Fruit fly (Drosophila melanogaster) whole organism, embryonic: ENCODE results near the gene Polr1B.
A peak's percentile ranks its signal among the peaks of the same experiment; 100 is the strongest.

Experiments used
- CG11093 ChIP-seq: fragments of 200-800 bp; sonication (Bioruptor generic); IDR thresholded peaks from 3 replicates; pipeline ENCODE4 v1.3.6; 2022; ENCODE audit warnings: missing biosample characterization, missing genetic modification characterization
- CG11247 ChIP-seq: fragments of 200-800 bp; sonication (Bioruptor generic); IDR thresholded peaks from 2 replicates; pipeline ENCODE4 v1.3.6; 2022; ENCODE audit warnings: missing biosample characterization, missing genetic modification characterization
- CG11398 ChIP-seq: fragments of 200-800 bp; sonication (Bioruptor generic); optimal IDR thresholded peaks from 2 replicates; lab custom pipeline; 2016; ENCODE audit warnings: missing biosample characterization, missing genetic modification characterization
- CG11456 ChIP-seq: fragments of 200-800 bp; sonication (Bioruptor generic); IDR thresholded peaks from 3 replicates; pipeline ENCODE4 v1.3.6; 2022; ENCODE audit warnings: missing biosample characterization, missing genetic modification characterization
- CG12744 ChIP-seq: fragments of 200-800 bp; sonication (Bioruptor generic); optimal IDR thresholded peaks from 2 replicates; lab custom pipeline; 2016; ENCODE audit warnings: missing biosample characterization, missing genetic modification characterization
- CG13424 ChIP-seq: fragments of 200-800 bp; sonication (Bioruptor generic); optimal IDR thresholded peaks from 2 replicates; lab custom pipeline; 2019; ENCODE audit warnings: missing biosample characterization, mild to moderate bottlenecking, missing genetic modification characterization, moderate library complexity
- CG17359 ChIP-seq: fragments of 200-800 bp; sonication (Bioruptor generic); optimal IDR thresholded peaks from 3 replicates; lab custom pipeline; 2018; ENCODE audit warnings: missing biosample characterization, mild to moderate bottlenecking, missing genetic modification characterization, moderate library complexity
- CG1792 ChIP-seq: fragments of 200-800 bp; sonication (Bioruptor generic); optimal IDR thresholded peaks from 2 replicates; lab custom pipeline; 2016; ENCODE audit warnings: missing biosample characterization, missing genetic modification characterization
- CG31365 ChIP-seq: fragments of 200-800 bp; sonication (Bioruptor generic); optimal IDR thresholded peaks from 2 replicates; lab custom pipeline; 2018; ENCODE audit warnings: missing biosample characterization, mild to moderate bottlenecking, missing genetic modification characterization
- CG3281 ChIP-seq: fragments of 200-800 bp; sonication (Bioruptor generic); optimal IDR thresholded peaks from 3 replicates; lab custom pipeline; 2017; ENCODE audit warnings: missing biosample characterization, mild to moderate bottlenecking, missing genetic modification characterization
- CG3726 ChIP-seq: fragments of 200-800 bp; sonication (Bioruptor generic); IDR thresholded peaks from 3 replicates; pipeline ENCODE4, ENCODE4 v1.3.6; 2022; ENCODE audit warnings: missing biosample characterization, missing genetic modification characterization
- CG4424 ChIP-seq: fragments of 200-800 bp; sonication (Bioruptor generic); optimal IDR thresholded peaks from 3 replicates; lab custom pipeline; 2016; ENCODE audit warnings: missing biosample characterization, missing genetic modification characterization
- CG4730 ChIP-seq: fragments of 200-800 bp; sonication (Bioruptor generic); IDR thresholded peaks from 2 replicates; pipeline ENCODE4 v1.3.6; 2022; ENCODE audit warnings: missing biosample characterization, missing genetic modification characterization
- CG6272 ChIP-seq: fragments of 200-800 bp; sonication (Bioruptor generic); IDR thresholded peaks from 2 replicates; pipeline ENCODE4 v1.3.6; 2022; ENCODE audit warnings: missing biosample characterization, missing genetic modification characterization
- CG7556 ChIP-seq: fragments of 200-800 bp; sonication (Bioruptor generic); optimal IDR thresholded peaks from 2 replicates; lab custom pipeline; 2017; ENCODE audit warnings: missing biosample characterization, mild to moderate bottlenecking, missing genetic modification characterization
- CG8089 ChIP-seq: fragments of 200-800 bp; sonication (Bioruptor generic); optimal IDR thresholded peaks from 3 replicates; lab custom pipeline; 2016; ENCODE audit warnings: missing biosample characterization, missing genetic modification characterization
- CG8388 ChIP-seq: fragments of 200-800 bp; sonication (Bioruptor generic); optimal IDR thresholded peaks from 2 replicates; lab custom pipeline; 2019; ENCODE audit warnings: missing biosample characterization, mild to moderate bottlenecking, missing genetic modification characterization, moderate library complexity
- CG8944 ChIP-seq: fragments of 200-800 bp; sonication (Bioruptor generic); optimal IDR thresholded peaks from 3 replicates; lab custom pipeline; 2016; ENCODE audit warnings: missing biosample characterization, missing genetic modification characterization
- CG9876 ChIP-seq: fragments of 200-800 bp; sonication (Bioruptor generic); optimal IDR thresholded peaks from 2 replicates; lab custom pipeline; 2016; ENCODE audit warnings: missing biosample characterization, missing genetic modification characterization
- Dfd ChIP-seq, 2 experiments: fragments of >200 bp; optimal IDR thresholded peaks; 2 replicates each; lab custom pipeline; 2017; ENCODE audit warnings: missing biosample characterization in 2 of 2, missing genetic modification characterization in 2 of 2
- Drgx ChIP-seq: fragments of 200-800 bp; sonication (Bioruptor generic); IDR thresholded peaks from 2 replicates; pipeline ENCODE4 v1.3.6; 2022; ENCODE audit warnings: missing biosample characterization, missing genetic modification characterization
- Ets65A ChIP-seq: fragments of 200-800 bp; sonication (Bioruptor generic); peaks from one replicate; lab custom pipeline; 2016; ENCODE audit warnings: missing biosample characterization, missing genetic modification characterization
- HLH54F ChIP-seq: fragments of 200-800 bp; sonication (Bioruptor generic); optimal IDR thresholded peaks from 3 replicates; lab custom pipeline; 2016; ENCODE audit warnings: missing biosample characterization, missing genetic modification characterization
- Hmx ChIP-seq: fragments of 200-800 bp; sonication (Bioruptor generic); optimal IDR thresholded peaks from 2 replicates; lab custom pipeline; 2016; ENCODE audit warnings: missing biosample characterization, missing genetic modification characterization
- Hr3 ChIP-seq: fragments of 200-800 bp; sonication (Bioruptor generic); optimal IDR thresholded peaks from 3 replicates; lab custom pipeline; 2016; ENCODE audit warnings: missing biosample characterization, missing genetic modification characterization
- NFAT ChIP-seq: fragments of 200-800 bp; sonication (Bioruptor generic); IDR thresholded peaks from 2 replicates; pipeline ENCODE4 v1.3.6; 2022; ENCODE audit warnings: missing biosample characterization, missing genetic modification characterization
- Nf-YA ChIP-seq: fragments of 200-800 bp; sonication (Bioruptor generic); IDR thresholded peaks from 2 replicates; pipeline ENCODE4 v1.3.6; 2022; ENCODE audit warnings: missing biosample characterization, missing genetic modification characterization
- NfI ChIP-seq: fragments of 200-800 bp; sonication (Bioruptor generic); optimal IDR thresholded peaks from 3 replicates; lab custom pipeline; 2018; ENCODE audit warnings: missing biosample characterization, mild to moderate bottlenecking, missing genetic modification characterization, moderate library complexity
- Usf ChIP-seq: fragments of 200-800 bp; sonication (Bioruptor generic); optimal IDR thresholded peaks from 2 replicates; lab custom pipeline; 2017; ENCODE audit warnings: missing genotype, missing biosample characterization, missing genetic modification characterization
- al ChIP-seq: fragments of 200-800 bp; sonication (Bioruptor generic); IDR thresholded peaks from 2 replicates; pipeline ENCODE4 v1.3.6; 2022; ENCODE audit warnings: missing biosample characterization, missing genetic modification characterization
- amos ChIP-seq: fragments of 200-800 bp; sonication (Bioruptor generic); IDR thresholded peaks from 2 replicates; pipeline ENCODE4 v1.3.6; 2022; ENCODE audit warnings: missing biosample characterization, missing genetic modification characterization; ENCODE audit not compliant: partially characterized antibody
- bowl ChIP-seq: fragments of 200-800 bp; sonication (Bioruptor generic); IDR thresholded peaks from 2 replicates; pipeline ENCODE4 v1.3.6; 2022; ENCODE audit warnings: missing biosample characterization, missing genetic modification characterization
- btn ChIP-seq: fragments of 200-800 bp; sonication (Bioruptor generic); optimal IDR thresholded peaks from 2 replicates; lab custom pipeline; 2016; ENCODE audit warnings: missing biosample characterization, missing genetic modification characterization
- cg ChIP-seq: fragments of 200-800 bp; sonication (Bioruptor generic); optimal IDR thresholded peaks from 3 replicates; lab custom pipeline; 2019; ENCODE audit warnings: missing biosample characterization, mild to moderate bottlenecking, missing genetic modification characterization, moderate library complexity
- chif ChIP-seq, 2 experiments: fragments of 200-800 bp; sonication (Bioruptor generic); optimal IDR thresholded peaks; 3 replicates each; lab custom pipeline; 2016; ENCODE audit warnings: missing biosample characterization in 2 of 2, missing genetic modification characterization in 2 of 2
- chm ChIP-seq: fragments of 200-800 bp; sonication (Bioruptor generic); IDR thresholded peaks from 2 replicates; pipeline ENCODE4 v1.3.6; 2022; ENCODE audit warnings: missing biosample characterization, missing genetic modification characterization
- ci ChIP-seq: fragments of 200-800 bp; sonication (Bioruptor generic); IDR thresholded peaks from 3 replicates; pipeline ENCODE4 v1.3.6; 2022; ENCODE audit warnings: missing biosample characterization, missing genetic modification characterization
- dmrt99B ChIP-seq: fragments of 200-800 bp; sonication (Bioruptor generic); optimal IDR thresholded peaks from 2 replicates; lab custom pipeline; 2018; ENCODE audit warnings: missing biosample characterization, mild to moderate bottlenecking, missing genetic modification characterization, moderate library complexity
- dysf ChIP-seq: fragments of 200-800 bp; sonication (Bioruptor generic); IDR thresholded peaks from 3 replicates; pipeline ENCODE4 v1.3.6; 2022; ENCODE audit warnings: missing biosample characterization, missing genetic modification characterization
- gfzf ChIP-seq: fragments of 200-800 bp; sonication (Bioruptor generic); optimal IDR thresholded peaks from 2 replicates; lab custom pipeline; 2016; ENCODE audit warnings: missing biosample characterization, mild to moderate bottlenecking, missing genetic modification characterization, moderate library complexity
- gt ChIP-seq: fragments of 200-800 bp; sonication (Bioruptor generic); IDR thresholded peaks from 2 replicates; pipeline ENCODE4 v1.3.6; 2022; ENCODE audit warnings: missing biosample characterization, missing genetic modification characterization
- ind ChIP-seq: fragments of 200-800 bp; sonication (Bioruptor generic); optimal IDR thresholded peaks from 3 replicates; lab custom pipeline; 2016; ENCODE audit warnings: missing biosample characterization, missing genetic modification characterization
- lilli ChIP-seq: fragments of 200-800 bp; sonication (Bioruptor generic); optimal IDR thresholded peaks from 3 replicates; lab custom pipeline; 2016; ENCODE audit warnings: missing biosample characterization, missing genetic modification characterization
- pho ChIP-seq: fragments of 200-800 bp; sonication (Bioruptor generic); optimal IDR thresholded peaks from 2 replicates; lab custom pipeline; 2016; ENCODE audit warnings: missing biosample characterization, missing genetic modification characterization
- sd ChIP-seq: fragments of 200-800 bp; sonication (Bioruptor generic); optimal IDR thresholded peaks from 3 replicates; lab custom pipeline; 2018; ENCODE audit warnings: missing biosample characterization, mild to moderate bottlenecking, missing genetic modification characterization, moderate library complexity
- shn ChIP-seq: fragments of 200-800 bp; sonication (Bioruptor generic); optimal IDR thresholded peaks from 3 replicates; lab custom pipeline; 2016; ENCODE audit warnings: missing biosample characterization, missing genetic modification characterization
- slp2 ChIP-seq: fragments of 200-800 bp; sonication (Bioruptor generic); optimal IDR thresholded peaks from 2 replicates; lab custom pipeline; 2016; ENCODE audit warnings: missing biosample characterization, missing genetic modification characterization
- sqz ChIP-seq: fragments of 200-800 bp; sonication (Bioruptor generic); optimal IDR thresholded peaks from 3 replicates; lab custom pipeline; 2018; ENCODE audit warnings: missing biosample characterization, mild to moderate bottlenecking, missing genetic modification characterization
- ssp ChIP-seq: fragments of 200-800 bp; sonication (Bioruptor generic); IDR thresholded peaks from 2 replicates; pipeline ENCODE4 v1.3.6; 2022; ENCODE audit warnings: missing biosample characterization, missing genetic modification characterization
- z ChIP-seq: fragments of 200-800 bp; sonication (Bioruptor generic); IDR thresholded peaks from 3 replicates; pipeline ENCODE4 v1.3.6; 2022; ENCODE audit warnings: missing biosample characterization, missing genetic modification characterization

The Polr1B gene

DNA sequence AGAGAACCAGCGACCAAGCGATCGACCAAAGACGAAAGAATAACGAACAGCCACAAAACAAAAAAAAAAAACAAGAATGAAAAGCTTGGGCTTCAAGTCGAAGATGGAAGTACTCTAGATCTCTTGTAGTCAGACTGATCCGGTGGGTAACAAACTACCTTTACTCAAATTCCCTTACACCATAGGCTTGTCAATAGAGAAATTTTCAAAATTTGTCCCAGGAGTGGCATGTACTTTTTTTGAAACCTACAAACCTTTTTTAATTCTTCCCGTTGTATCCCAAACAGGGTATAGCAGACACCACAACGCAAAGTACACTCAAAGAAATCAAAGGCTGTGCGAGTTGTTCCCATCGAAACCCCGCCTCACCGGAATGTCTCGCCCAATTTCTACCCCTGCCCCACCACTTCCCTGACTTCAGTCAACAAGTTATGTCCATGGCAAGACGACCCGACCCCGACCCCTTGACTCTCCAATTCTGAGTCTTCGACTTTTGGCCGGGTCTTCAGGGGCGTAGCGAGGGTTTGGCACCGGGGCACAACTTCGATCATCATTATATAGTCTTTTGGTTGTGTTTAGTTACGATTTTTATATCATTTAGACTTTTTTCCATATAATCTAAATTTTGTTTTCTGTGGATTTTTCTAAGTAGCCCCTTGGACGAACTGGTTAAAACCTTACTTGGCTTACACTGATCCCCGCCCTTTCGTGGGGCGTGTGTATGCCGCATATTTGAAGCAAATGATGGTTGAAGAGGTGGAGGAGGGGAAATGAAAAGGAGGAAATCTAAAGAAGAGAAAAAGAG lies 25.8 kb downstream of the Polr1B start (continued):
- TF ChIP-seq slp2 (GFP tag; lab: Kevin White, UChicago) (peak; percentile 20), CG9876 (GFP tag; lab: Kevin White, UChicago) (peak; percentile 26), btn (GFP tag; lab: Kevin White, UChicago) (no peak), Drgx (GFP tag; lab: Robert Waterston, UW) (peak; percentile 58), al (GFP tag; lab: Robert Waterston, UW) (peak; percentile 44), sd (peak; percentile 58), CG11093 (GFP tag; lab: Robert Waterston, UW) (0 out of 3 replicates have a peak, but pooled peaks have one; percentile 42), CG8388 (GFP tag; lab: Kevin White, UChicago) (peak; percentile 48), amos (GFP tag; lab: Robert Waterston, UW) (no peak), pho (peak; percentile 52), NFAT (GFP tag; lab: Robert Waterston, UW) (peak; percentile 64), Hr3 (GFP tag; lab: Kevin White, UChicago) (peak; percentile 14), CG11456 (no peak; the same call in 2 of the 3 replicates), chif (GFP tag; optimal IDR thresholded peaks at IDR 0.05; lab: Kevin White, UChicago) (peak; percentile 44 to 45), ci (peak; percentile 49; the same call in 1 of the 3 replicates), CG12744 (GFP tag; lab: Kevin White, UChicago) (no peak), CG1792 (peak; percentile 5), cg (GFP tag; lab: Kevin White, UChicago) (no peak), CG11247 (GFP tag; lab: Robert Waterston, UW) (0 out of 2 replicates have a peak, but pooled peaks have one; percentile 24), chm (peak; percentile 58; the same call in 1 of the 2 replicates), CG17359 (tag; lab: Kevin White, UChicago) (peak; percentile 7), NfI (GFP tag; lab: Kevin White, UChicago) (peak; percentile 28), gt (0 out of 2 replicates have a peak, but pooled peaks have one; percentile 23), CG7556 (GFP tag; lab: Kevin White, UChicago) (peak; percentile 29), ssp (GFP tag; lab: Robert Waterston, UW) (peak; percentile 25; the same call in 1 of the 2 replicates), dysf (peak; percentile 59; the same call in 2 of the 3 replicates), CG13424 (tag; lab: Kevin White, UChicago) (peak; percentile 17), dmrt99B (tag; lab: Kevin White, UChicago) (peak; percentile 25), CG6272 (0 out of 2 replicates have a peak, but pooled peaks have one; percentile 49), HLH54F (GFP tag; lab: Kevin White, UChicago) (peak; percentile 37), Dfd (GFP tag; optimal IDR thresholded peaks at IDR 0.05; lab: Kevin White, UChicago) (no peak), ind (peak; percentile 59), CG4424 (GFP tag; lab: Kevin White, UChicago) (peak; percentile 38), CG11398 (peak; percentile 63), Usf (GFP tag; lab: Kevin White, UChicago) (peak; percentile 39), CG3281 (GFP tag; lab: Kevin White, UChicago) (peak; percentile 47), Ets65A (GFP tag; lab: Kevin White, UChicago) (peak; percentile 97), CG31365 (tag; lab: Kevin White, UChicago) (no peak), sqz (GFP tag; lab: Kevin White, UChicago) (peak; percentile 50), Nf-YA (GFP tag; lab: Robert Waterston, UW) (0 out of 2 replicates have a peak, but pooled peaks have one; percentile 47), CG8089 (peak; percentile 61), shn (GFP tag; lab: Kevin White, UChicago) (peak; percentile 36), gfzf (GFP tag; lab: Kevin White, UChicago) (no peak), CG8944 (GFP tag; lab: Kevin White, UChicago) (peak; percentile 60), bowl (GFP tag; lab: Robert Waterston, UW) (no peak), lilli (GFP tag; lab: Kevin White, UChicago) (peak; percentile 70), Hmx (no peak), CG4730 (GFP tag; lab: Robert Waterston, UW) (peak; percentile 35; the same call in 1 of the 2 replicates), CG3726 (GFP tag; lab: Robert Waterston, UW) (no peak), z (no peak)
